Worm (Caenorhabditis elegans): Measurements from ENCODE around the gene enri-2.

DNA sequence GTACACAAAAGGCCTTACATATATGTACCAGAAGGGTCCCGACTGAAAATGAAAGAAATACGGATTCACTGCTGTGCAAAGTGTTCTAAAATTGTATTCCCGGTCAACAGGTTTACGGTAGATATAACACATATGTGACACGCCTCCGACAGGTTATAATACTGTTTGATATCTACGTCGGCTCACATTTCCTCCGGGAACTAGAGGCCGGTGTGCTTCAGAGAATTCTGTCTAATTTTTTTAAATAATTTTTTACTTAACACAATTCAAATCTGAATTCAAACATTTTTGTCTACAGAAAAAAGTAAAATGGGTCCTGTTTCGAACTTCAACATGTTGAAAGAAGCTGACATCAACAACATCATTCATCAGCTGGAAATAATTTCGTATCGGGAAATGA lies 2.4 kb upstream of the enri-2 start, which contains the start of gene T24C2.3:
- TF ChIP-seq fkh-2 (tag; optimal IDR thresholded peaks at IDR 0.05) (no peak), nfya-1 (tag; optimal IDR thresholded peaks at IDR 0.05; ENCODE audit: insufficient read depth) (no peak), ceh-28 (tag; optimal IDR thresholded peaks at IDR 0.05) (no peak), R02D3.7 (tag; optimal IDR thresholded peaks at IDR 0.05) (no peak), elt-2 (tag; optimal IDR thresholded peaks at IDR 0.05) (no peak), ztf-4 (tag; optimal IDR thresholded peaks at IDR 0.05) (no peak), snpc-4 (tag; optimal IDR thresholded peaks at IDR 0.05) (no peak), nhr-11 (tag; optimal IDR thresholded peaks at IDR 0.05) (no peak), unc-39 (tag; optimal IDR thresholded peaks at IDR 0.05) (no peak), nhr-25 (tag; optimal IDR thresholded peaks at IDR 0.05) (no peak), mdl-1 (tag; optimal IDR thresholded peaks at IDR 0.05) (no peak), nhr-12 (tag; optimal IDR thresholded peaks at IDR 0.05) (no peak), nhr-28 (tag; optimal IDR thresholded peaks at IDR 0.05) (no peak), ztf-11 (tag; optimal IDR thresholded peaks at IDR 0.05) (no peak)

All from whole organism, L3 larva.